Worm (Caenorhabditis elegans): ENCODE results near the gene str-143.

DNA sequence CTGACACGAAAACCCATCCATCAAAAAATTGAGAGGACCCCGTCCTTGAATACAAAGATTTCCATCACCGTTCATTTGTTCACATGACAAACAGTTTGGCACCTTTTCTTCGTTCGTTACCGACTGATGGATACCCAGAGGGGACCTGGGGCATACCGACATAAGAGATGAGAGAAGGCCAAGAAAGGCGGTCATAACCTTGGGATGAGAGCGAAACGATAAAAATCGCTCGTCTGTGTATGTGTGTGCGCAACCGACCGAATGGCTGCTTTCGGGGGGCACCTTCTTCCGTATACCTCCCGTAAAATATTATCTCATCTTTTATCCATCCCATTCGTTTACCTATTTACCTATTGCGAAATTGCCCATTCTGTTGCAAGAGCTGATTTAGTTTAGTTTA lies 24.6 kb downstream of the str-143 start:
- TF ChIP-seq dmd-4 (tag; optimal IDR thresholded peaks at IDR 0.05; ENCODE audit: borderline replicate concordance) (no peak), unc-55 (GFP tag; optimal IDR thresholded peaks at IDR 0.05) (no peak), ama-1 (optimal IDR thresholded peaks at IDR 0.05) (no peak), npax-4 (tag; optimal IDR thresholded peaks at IDR 0.05) (no peak), ttx-3 (tag; optimal IDR thresholded peaks at IDR 0.05) (no peak), pha-4 (tag; optimal IDR thresholded peaks at IDR 0.05) (no peak)

Data from whole organism, late embryonic.